Worm (Caenorhabditis elegans): ENCODE measurements around the gene fcho-1.

The fcho-1 gene

ce11 chrII:1320412-1320811, 10.1 kb downstream of the fcho-1 start:
- TF ChIP-seq xbp-1 (tag; optimal IDR thresholded peaks at IDR 0.05) (peak; percentile 96), ztf-11 (tag; optimal IDR thresholded peaks at IDR 0.05) (peak; percentile 23 to 90), egl-13 (tag; optimal IDR thresholded peaks at IDR 0.05) (peak; percentile 82), efl-3 (GFP tag; optimal IDR thresholded peaks at IDR 0.05) (peak; percentile 67), nhr-19 (GFP tag; conservative IDR thresholded peaks at IDR 0.05) (peak; percentile 96), mef-2 (tag; optimal IDR thresholded peaks at IDR 0.05) (peak; percentile 68), nhr-90 (tag; optimal IDR thresholded peaks at IDR 0.05; ENCODE audit: poor library complexity) (peak; percentile 97), nhr-84 (tag; optimal IDR thresholded peaks at IDR 0.05) (peak; percentile 72), hlh-4 (tag; optimal IDR thresholded peaks at IDR 0.05) (no peak), zip-4 (GFP tag; optimal IDR thresholded peaks at IDR 0.05) (peak; percentile 85), pag-3 (tag; optimal IDR thresholded peaks at IDR 0.05; ENCODE audit: borderline replicate concordance, insufficient read depth) (no peak), rnt-1 (tag; optimal IDR thresholded peaks at IDR 0.05) (peak; percentile 98), unc-86 (tag; optimal IDR thresholded peaks at IDR 0.05) (peak; percentile 93), ama-1 (optimal IDR thresholded peaks at IDR 0.05) (peak; percentile 72), nhr-71 (tag; optimal IDR thresholded peaks at IDR 0.05) (peak; percentile 98), lin-15B (tag; optimal IDR thresholded peaks at IDR 0.05) (peak; percentile 96), swsn-7 (tag; optimal IDR thresholded peaks at IDR 0.05) (peak; percentile 96), sup-37 (GFP tag; optimal IDR thresholded peaks at IDR 0.05) (peak; percentile 86), F16B12.6 (tag; optimal IDR thresholded peaks at IDR 0.05) (peak; percentile 65), nhr-11 (tag; optimal IDR thresholded peaks at IDR 0.05) (peak; percentile 79), nhr-28 (tag; optimal IDR thresholded peaks at IDR 0.05) (no peak), dsc-1 (tag; optimal IDR thresholded peaks at IDR 0.05) (peak; percentile 95), unc-98 (GFP tag; IDR thresholded peaks at IDR 0.05) (peak; percentile 70; the same call in 1 of the 2 replicates), vab-15 (tag; optimal IDR thresholded peaks at IDR 0.05) (peak; percentile 91), ceh-90 (tag; optimal IDR thresholded peaks at IDR 0.05) (no peak), pqm-1 (tag; optimal IDR thresholded peaks at IDR 0.05) (peak; percentile 68), lin-35 (GFP tag; optimal IDR thresholded peaks at IDR 0.05) (peak; percentile 99), blmp-1 (tag; optimal IDR thresholded peaks at IDR 0.05) (peak; percentile 88), lsy-2 (tag; optimal IDR thresholded peaks at IDR 0.05) (peak; percentile 95 to 97), fos-1 (tag; optimal IDR thresholded peaks at IDR 0.05) (peak; percentile 89), C04F5.9 (tag; optimal IDR thresholded peaks at IDR 0.05) (peak; percentile 84), dpl-1 (GFP tag; optimal IDR thresholded peaks at IDR 0.05) (peak; percentile 98 to 99 (median 99)), mep-1 (tag; optimal IDR thresholded peaks at IDR 0.05) (peak; percentile 97), ceh-8 (GFP tag; optimal IDR thresholded peaks at IDR 0.05) (peak; percentile 86), aly-2 (tag; optimal IDR thresholded peaks at IDR 0.05) (peak; percentile 84), irx-1 (tag; optimal IDR thresholded peaks at IDR 0.05) (peak; percentile 88), nhr-77 (tag; optimal IDR thresholded peaks at IDR 0.05) (peak; percentile 95), mdl-1 (tag; optimal IDR thresholded peaks at IDR 0.05) (peak in 1 of 2 experiments; percentile 92), jun-1 (tag; optimal IDR thresholded peaks at IDR 0.05) (peak; percentile 93), snpc-4 (tag; optimal IDR thresholded peaks at IDR 0.05) (peak; percentile 80), nhr-85 (tag) (peak; percentile 97), ztf-4 (tag; optimal IDR thresholded peaks at IDR 0.05) (peak; percentile 75), zag-1 (tag; optimal IDR thresholded peaks at IDR 0.05) (no peak), Y116A8C.19 (tag; optimal IDR thresholded peaks at IDR 0.05; ENCODE audit: borderline replicate concordance) (no peak), C34B4.2 (tag; optimal IDR thresholded peaks at IDR 0.05) (peak; percentile 44), ceh-88 (GFP tag; IDR thresholded peaks at IDR 0.05) (peak; percentile 84), nhr-76 (tag; optimal IDR thresholded peaks at IDR 0.05) (no peak), snu-23 (GFP tag; optimal IDR thresholded peaks at IDR 0.05) (peak; percentile 97), sox-4 (tag; optimal IDR thresholded peaks at IDR 0.05) (peak; percentile 75), skn-1 (tag; optimal IDR thresholded peaks at IDR 0.05) (peak; percentile 92), lin-14 (GFP tag; optimal IDR thresholded peaks at IDR 0.05) (peak; percentile 96), nhr-12 (tag; optimal IDR thresholded peaks at IDR 0.05) (no peak), fkh-4 (tag; optimal IDR thresholded peaks at IDR 0.05; ENCODE audit: borderline replicate concordance) (no peak), ces-1 (GFP tag; optimal IDR thresholded peaks at IDR 0.05) (no peak)

Measured in whole organism, L1 larva.